Fruit fly (Drosophila melanogaster): ENCODE results near the gene capt.
A peak's percentile ranks its signal among the peaks of the same experiment; 100 is the strongest.

The capt gene

DNA sequence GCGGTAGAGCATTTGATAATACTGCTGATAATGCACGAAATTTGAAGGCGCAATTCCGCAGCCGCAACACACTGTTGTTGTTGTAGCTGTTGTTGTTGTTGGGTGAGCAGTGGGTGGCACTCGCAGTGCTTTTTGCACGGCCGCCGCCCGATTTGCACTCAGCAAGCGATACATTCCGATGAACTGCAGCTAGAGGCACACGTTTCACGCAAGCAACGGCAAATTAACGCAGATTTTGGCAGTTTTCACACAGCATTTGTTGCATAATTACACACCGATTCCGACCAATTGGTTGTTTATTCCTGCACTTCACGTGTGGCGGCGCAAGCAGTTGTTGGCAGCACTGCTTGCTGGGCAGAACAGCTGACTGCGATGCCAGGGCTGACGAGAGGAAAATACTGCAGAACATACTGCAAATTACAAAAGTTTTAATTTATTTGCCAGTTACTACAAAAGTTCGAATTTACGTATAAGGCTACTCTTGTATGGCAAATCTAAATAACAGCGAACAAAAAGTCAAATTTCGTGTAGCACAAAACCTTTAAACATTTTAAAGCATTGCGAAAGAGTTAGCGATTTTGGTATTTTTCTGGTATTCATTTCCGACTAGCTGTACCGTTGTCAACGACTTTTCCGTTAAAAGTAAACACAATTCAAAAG lies 49.9 kb downstream of the capt start, which contains the start of the genes PolrMT and CG14339 (continued):
- TF ChIP-seq croc (GFP tag; conservative IDR thresholded peaks at IDR 0.05) (no peak; the same call in 2 of the 3 replicates), CG16815 (GFP tag; optimal IDR thresholded peaks at IDR 0.05) (no peak), gcm2 (GFP tag; optimal IDR thresholded peaks at IDR 0.05) (no peak), CG17829 (tag; optimal IDR thresholded peaks at IDR 0.05) (peak; percentile 35), CG12299 (tag; optimal IDR thresholded peaks at IDR 0.05) (no peak), CG8359 (GFP tag; optimal IDR thresholded peaks at IDR 0.05; ENCODE audit: borderline replicate concordance) (no peak), pzg (GFP tag; optimal IDR thresholded peaks at IDR 0.05) (peak; percentile 75), sisA (GFP tag; IDR thresholded peaks at IDR 0.05) (no peak), CG34422 (GFP tag; IDR thresholded peaks at IDR 0.05) (peak; percentile 92), mam (GFP tag; optimal IDR thresholded peaks at IDR 0.05) (peak; percentile 51), grau (tag; optimal IDR thresholded peaks at IDR 0.05) (no peak), NC2α (GFP tag; optimal IDR thresholded peaks at IDR 0.05) (no peak), ftz-f1 (GFP tag; optimal IDR thresholded peaks at IDR 0.05) (peak; percentile 41), kah (GFP tag; optimal IDR thresholded peaks at IDR 0.05) (no peak), sqz (GFP tag; optimal IDR thresholded peaks at IDR 0.05) (no peak), CG4424 (GFP tag; optimal IDR thresholded peaks at IDR 0.05) (peak; percentile 42), ci (GFP tag; IDR thresholded peaks at IDR 0.05) (0 out of 3 replicates have a peak, but pooled peaks have one; percentile 15), btn (GFP tag; optimal IDR thresholded peaks at IDR 0.05) (no peak), CG34224 (GFP tag; IDR thresholded peaks at IDR 0.05; ENCODE audit: partially characterized antibody) (no peak; the same call in 2 of the 3 replicates), Opbp (GFP tag; IDR thresholded peaks at IDR 0.05; ENCODE audit: partially characterized antibody) (peak; percentile 12; the same call in 1 of the 3 replicates), Trl (optimal IDR thresholded peaks at IDR 0.05) (no peak), Trl (GFP tag; optimal IDR thresholded peaks at IDR 0.05) (peak; percentile 54), tgo (GFP tag; IDR thresholded peaks at IDR 0.05) (no peak), Bteb2 (GFP tag; optimal IDR thresholded peaks at IDR 0.05) (no peak), CG4360 (GFP tag; IDR thresholded peaks at IDR 0.05) (peak; percentile 97), CG9817 (tag; optimal IDR thresholded peaks at IDR 0.05) (peak; percentile 25), Sox102F (GFP tag; optimal IDR thresholded peaks at IDR 0.05) (peak; percentile 43), salm (tag; optimal IDR thresholded peaks at IDR 0.05) (no peak), CG15514 (GFP tag; optimal IDR thresholded peaks at IDR 0.05) (peak; percentile 39), zf30C (GFP tag; optimal IDR thresholded peaks at IDR 0.05) (no peak), Dek (tag; optimal IDR thresholded peaks at IDR 0.05) (no peak), knrl (GFP tag; IDR thresholded peaks at IDR 0.05; ENCODE audit: partially characterized antibody) (peak; percentile 26; the same call in 1 of the 3 replicates), tap (tag; optimal IDR thresholded peaks at IDR 0.05) (no peak), Dll (GFP tag; IDR thresholded peaks at IDR 0.05; ENCODE audit: partially characterized antibody) (0 out of 4 replicates have a peak, but pooled peaks have one; percentile 31), dysf (GFP tag; IDR thresholded peaks at IDR 0.05) (no peak), CG17612 (GFP tag; IDR thresholded peaks at IDR 0.05) (no peak), CG13775 (GFP tag; optimal IDR thresholded peaks at IDR 0.05) (peak; percentile 34), fd64A (GFP tag; optimal IDR thresholded peaks at IDR 0.05) (no peak), gsb (GFP tag; IDR thresholded peaks at IDR 0.05) (no peak), CG11696 (GFP tag; IDR thresholded peaks at IDR 0.05) (no peak), eve (GFP tag; optimal IDR thresholded peaks at IDR 0.05) (no peak), bab2 (GFP tag; optimal IDR thresholded peaks at IDR 0.05) (no peak), CG31441 (GFP tag; IDR thresholded peaks at IDR 0.05) (no peak), ttk (GFP tag; IDR thresholded peaks at IDR 0.05) (no peak), ems (GFP tag; optimal IDR thresholded peaks at IDR 0.05) (peak; percentile 46), Nf-YC (tag; optimal IDR thresholded peaks at IDR 0.05) (no peak), Fer2 (tag; optimal IDR thresholded peaks at IDR 0.05) (no peak), CG12155 (GFP tag; optimal IDR thresholded peaks at IDR 0.05) (peak; percentile 39), H2.0 (GFP tag; IDR thresholded peaks at IDR 0.05) (0 out of 2 replicates have a peak, but pooled peaks have one; percentile 5), rib (GFP tag; IDR thresholded peaks at IDR 0.05) (no peak)
